Fruit fly (Drosophila melanogaster) whole organism, adult: Measurements from ENCODE around the gene CG3655.

Experiments used
- CG11617 ChIP-seq: fragments of 200-800 bp; sonication (Bioruptor generic); optimal IDR thresholded peaks from 2 replicates; lab custom pipeline; 2017; ENCODE audit warnings: mild to moderate bottlenecking, missing biosample characterization, missing genetic modification reagents, missing genetic modification characterization
- CG12768 ChIP-seq: fragments of 200-800 bp; sonication (Bioruptor generic); optimal IDR thresholded peaks from 2 replicates; lab custom pipeline; 2017; ENCODE audit warnings: missing biosample characterization, missing genetic modification characterization, mild to moderate bottlenecking, moderate library complexity, missing genetic modification reagents
- CG1620 ChIP-seq: fragments of 200-800 bp; sonication (Bioruptor generic); optimal IDR thresholded peaks from 2 replicates; lab custom pipeline; 2016; ENCODE audit warnings: missing biosample characterization, missing genetic modification characterization
- CG5204 ChIP-seq: fragments of 200-800 bp; sonication (Bioruptor generic); optimal IDR thresholded peaks from 2 replicates; lab custom pipeline; 2016; ENCODE audit warnings: missing biosample characterization, missing genetic modification characterization
- Clk ChIP-seq: fragments of 200-800 bp; sonication (Bioruptor generic); optimal IDR thresholded peaks from 2 replicates; lab custom pipeline; 2017; ENCODE audit warnings: missing biosample characterization, missing genetic modification characterization
- cnc ChIP-seq, 2 experiments: fragments of >200 bp; optimal IDR thresholded peaks; 2 replicates each; lab custom pipeline; 2017
- ovo ChIP-seq: fragments of 200-800 bp; sonication (Bioruptor generic); optimal IDR thresholded peaks from 2 replicates; lab custom pipeline; 2016; ENCODE audit warnings: missing biosample characterization, missing genetic modification characterization
- toe ChIP-seq: fragments of 200-800 bp; sonication (Bioruptor generic); optimal IDR thresholded peaks from 2 replicates; lab custom pipeline; 2016; ENCODE audit warnings: missing biosample characterization, missing genetic modification characterization

- TF ChIP-seq Clk (GFP tag; lab: Kevin White, UChicago), result no peak
- TF ChIP-seq ovo (GFP tag; lab: Kevin White, UChicago), result no peak
- no peak for TF ChIP-seq cnc (optimal IDR thresholded peaks at IDR 0.05; lab: Kevin White, UChicago)
- TF ChIP-seq CG11617, result no peak
- TF ChIP-seq CG5204 (GFP tag; lab: Kevin White, UChicago), result no peak
- TF ChIP-seq CG12768 (GFP tag; lab: Kevin White, UChicago), result no peak
- TF ChIP-seq CG1620, result no peak
- no peak for TF ChIP-seq toe (GFP tag; lab: Kevin White, UChicago)
Observed at dm6 chrX:1161913-1162439, 27.3 kb upstream of the CG3655 start, which contains the start of gene eIF4E7.
